Fruit fly (Drosophila melanogaster) whole organism, embryonic: ENCODE results near the gene CG17959.

Source experiments
- Abd-B ChIP-seq: fragments of 200-800 bp; sonication (Bioruptor generic); optimal IDR thresholded peaks from 2 replicates; lab custom pipeline; 2018; ENCODE audit warnings: missing biosample characterization, mild to moderate bottlenecking, missing genetic modification characterization, moderate library complexity
- Ada2b ChIP-seq: fragments of 200-800 bp; sonication (Bioruptor generic); IDR thresholded peaks from 2 replicates; pipeline ENCODE4 v1.3.6; 2022; ENCODE audit warnings: missing biosample characterization, missing genetic modification characterization
- Atf6 ChIP-seq: fragments of 200-800 bp; sonication (Bioruptor generic); IDR thresholded peaks from 2 replicates; pipeline ENCODE4 v1.3.6; 2022; ENCODE audit warnings: missing biosample characterization, missing genetic modification characterization
- Awh ChIP-seq: fragments of 200-800 bp; sonication (Bioruptor generic); IDR thresholded peaks from 2 replicates; pipeline ENCODE4, ENCODE4 v1.3.6; 2022; ENCODE audit warnings: missing biosample characterization, missing genetic modification characterization
- BtbVII ChIP-seq: fragments of 200-800 bp; sonication (Bioruptor generic); optimal IDR thresholded peaks from 3 replicates; lab custom pipeline; 2017; ENCODE audit warnings: missing biosample characterization, mild to moderate bottlenecking, missing genetic modification characterization
- CG1024 ChIP-seq: fragments of 200-800 bp; sonication (Bioruptor generic); IDR thresholded peaks from 2 replicates; pipeline ENCODE4 v1.3.6; 2022; ENCODE audit warnings: missing biosample characterization, missing genetic modification characterization
- CG11504 ChIP-seq: fragments of 200-800 bp; sonication (Bioruptor generic); optimal IDR thresholded peaks from 3 replicates; lab custom pipeline; 2019; ENCODE audit warnings: missing biosample characterization, mild to moderate bottlenecking, missing genetic modification characterization, moderate library complexity
- CG11696 ChIP-seq: fragments of 200-800 bp; sonication (Bioruptor generic); IDR thresholded peaks from 2 replicates; pipeline ENCODE4 v1.3.6; 2022; ENCODE audit warnings: missing biosample characterization, missing genetic modification characterization
- CG13287 ChIP-seq: fragments of 200-800 bp; sonication (Bioruptor generic); IDR thresholded peaks from 2 replicates; pipeline ENCODE4 v1.3.6; 2022; ENCODE audit warnings: missing biosample characterization, missing genetic modification characterization; ENCODE audit not compliant: partially characterized antibody
- CG13894 ChIP-seq: fragments of 200-800 bp; sonication (Bioruptor generic); optimal IDR thresholded peaks from 3 replicates; lab custom pipeline; 2018; ENCODE audit warnings: missing biosample characterization, mild to moderate bottlenecking, missing genetic modification characterization, moderate library complexity
- CG15514 ChIP-seq: fragments of 200-800 bp; sonication (Bioruptor generic); optimal IDR thresholded peaks from 3 replicates; lab custom pipeline; 2017; ENCODE audit warnings: missing biosample characterization, missing genetic modification characterization, mild to moderate bottlenecking, moderate library complexity, missing genetic modification reagents
- CG16813 ChIP-seq: fragments of 200-800 bp; sonication (Bioruptor generic); IDR thresholded peaks from 3 replicates; pipeline ENCODE4 v1.3.6; 2022; ENCODE audit warnings: missing biosample characterization, missing genetic modification characterization; ENCODE audit not compliant: partially characterized antibody
- CG30403 ChIP-seq: fragments of 200-800 bp; sonication (Bioruptor generic); optimal IDR thresholded peaks from 3 replicates; lab custom pipeline; 2016; ENCODE audit warnings: missing biosample characterization, missing genetic modification characterization
- CG33213 ChIP-seq: fragments of 200-800 bp; sonication (Bioruptor generic); optimal IDR thresholded peaks from 3 replicates; lab custom pipeline; 2016; ENCODE audit warnings: missing biosample characterization, missing genetic modification characterization
- CG3838 ChIP-seq: fragments of 200-800 bp; sonication (Bioruptor generic); optimal IDR thresholded peaks from 3 replicates; lab custom pipeline; 2016; ENCODE audit warnings: missing biosample characterization, missing genetic modification characterization
- CG4360 ChIP-seq: fragments of 200-800 bp; sonication (Bioruptor generic); IDR thresholded peaks from 2 replicates; pipeline ENCODE4 v1.3.6; 2022; ENCODE audit warnings: missing biosample characterization, missing genetic modification characterization
- CG4424 ChIP-seq: fragments of 200-800 bp; sonication (Bioruptor generic); optimal IDR thresholded peaks from 3 replicates; lab custom pipeline; 2016; ENCODE audit warnings: missing biosample characterization, missing genetic modification characterization
- CG4707 ChIP-seq: fragments of 200-800 bp; sonication (Bioruptor generic); optimal IDR thresholded peaks from 2 replicates; lab custom pipeline; 2018; ENCODE audit warnings: missing biosample characterization, mild to moderate bottlenecking, missing genetic modification characterization, moderate library complexity
- CG5180 ChIP-seq: fragments of 200-800 bp; sonication (Bioruptor generic); optimal IDR thresholded peaks from 3 replicates; lab custom pipeline; 2017; ENCODE audit warnings: missing biosample characterization, missing genetic modification characterization, mild to moderate bottlenecking, moderate library complexity, missing genetic modification reagents
- CG6689 ChIP-seq: fragments of 200-800 bp; sonication (Bioruptor generic); IDR thresholded peaks from 2 replicates; pipeline ENCODE4 v1.3.6; 2022; ENCODE audit warnings: missing biosample characterization, missing genetic modification characterization
- CG8089 ChIP-seq: fragments of 200-800 bp; sonication (Bioruptor generic); optimal IDR thresholded peaks from 3 replicates; lab custom pipeline; 2016; ENCODE audit warnings: missing biosample characterization, missing genetic modification characterization
- CG8281 ChIP-seq: fragments of 200-800 bp; sonication (Bioruptor generic); optimal IDR thresholded peaks from 2 replicates; lab custom pipeline; 2018; ENCODE audit warnings: missing biosample characterization, mild to moderate bottlenecking, missing genetic modification characterization, moderate library complexity
- CG8290 ChIP-seq, 3 experiments: fragments of 200-800 bp; sonication (Bioruptor generic); optimal IDR thresholded peaks; 2 replicates each; lab custom pipeline; 2016 to 2019; ENCODE audit warnings: missing biosample characterization in 3 of 3, missing genetic modification characterization in 3 of 3, mild to moderate bottlenecking in 2 of 3, moderate library complexity in 1 of 3
- CG9215 ChIP-seq: fragments of 200-800 bp; sonication (Bioruptor generic); IDR thresholded peaks from 2 replicates; pipeline ENCODE4 v1.3.6; 2022; ENCODE audit warnings: missing biosample characterization, missing genetic modification characterization
- CG9609 ChIP-seq: fragments of 200-800 bp; sonication (Bioruptor generic); optimal IDR thresholded peaks from 3 replicates; lab custom pipeline; 2016; ENCODE audit warnings: missing biosample characterization, missing genetic modification characterization
- Camta ChIP-seq: fragments of 200-800 bp; sonication (Bioruptor generic); optimal IDR thresholded peaks from 2 replicates; lab custom pipeline; 2016; ENCODE audit warnings: missing biosample characterization, missing genetic modification characterization
- Deaf1 ChIP-seq: fragments of 200-800 bp; optimal IDR thresholded peaks from 3 replicates; lab custom pipeline; 2019; ENCODE audit warnings: missing biosample characterization, mild to moderate bottlenecking, missing genetic modification characterization, moderate library complexity
- Dp ChIP-seq: fragments of 200-800 bp; sonication (Bioruptor generic); optimal IDR thresholded peaks from 2 replicates; lab custom pipeline; 2018; ENCODE audit warnings: missing biosample characterization, mild to moderate bottlenecking, missing genetic modification characterization, moderate library complexity
- Hsf ChIP-seq: fragments of 200-800 bp; sonication (Bioruptor generic); optimal IDR thresholded peaks from 3 replicates; lab custom pipeline; 2016; ENCODE audit warnings: missing biosample characterization, missing genetic modification characterization
- Jarid2 ChIP-seq: fragments of 200-800 bp; sonication (Bioruptor generic); optimal IDR thresholded peaks from 3 replicates; lab custom pipeline; 2017; ENCODE audit warnings: mild to moderate bottlenecking, missing biosample characterization, missing genetic modification reagents, missing genetic modification characterization
- Med ChIP-seq: fragments of 200-800 bp; sonication (Bioruptor generic); peaks from one replicate; lab custom pipeline; 2016; ENCODE audit warnings: missing biosample characterization, missing genetic modification characterization, mild to moderate bottlenecking, inconsistent platforms, moderate library complexity
- Nf-YC ChIP-seq: fragments of 200-800 bp; optimal IDR thresholded peaks from 3 replicates; lab custom pipeline; 2019; ENCODE audit warnings: missing biosample characterization, mild to moderate bottlenecking, missing genetic modification characterization, moderate library complexity
- Rfx ChIP-seq: fragments of 200-800 bp; sonication (Bioruptor generic); IDR thresholded peaks from 2 replicates; pipeline ENCODE4 v1.3.6; 2022; ENCODE audit warnings: missing biosample characterization, missing genetic modification characterization
- Sin3A ChIP-seq: fragments of >200 bp; optimal IDR thresholded peaks from 2 replicates; lab custom pipeline; 2018
- Vsx1 ChIP-seq: fragments of 200-800 bp; sonication (Bioruptor generic); optimal IDR thresholded peaks from 2 replicates; lab custom pipeline; 2017; ENCODE audit warnings: missing biosample characterization, mild to moderate bottlenecking, missing genetic modification characterization, missing genetic modification reagents
- abd-A ChIP-seq: fragments of 200-800 bp; sonication (Bioruptor generic); optimal IDR thresholded peaks from 3 replicates; lab custom pipeline; 2019; ENCODE audit warnings: missing biosample characterization, mild to moderate bottlenecking, missing genetic modification characterization, moderate library complexity
- aop ChIP-seq: fragments of 200-800 bp; sonication (Bioruptor generic); IDR thresholded peaks from 2 replicates; pipeline ENCODE4 v1.3.6; 2022; ENCODE audit warnings: missing biosample characterization, missing genetic modification characterization
- cad ChIP-seq: fragments of >200 bp; optimal IDR thresholded peaks from 2 replicates; lab custom pipeline; 2017; ENCODE audit warnings: missing biosample characterization, missing genetic modification characterization
- dysf ChIP-seq: fragments of 200-800 bp; sonication (Bioruptor generic); IDR thresholded peaks from 3 replicates; pipeline ENCODE4 v1.3.6; 2022; ENCODE audit warnings: missing biosample characterization, missing genetic modification characterization
- gcm2 ChIP-seq: fragments of 200-800 bp; sonication (Bioruptor generic); optimal IDR thresholded peaks from 2 replicates; lab custom pipeline; 2016; ENCODE audit warnings: missing biosample characterization, missing genetic modification characterization
- gem ChIP-seq: fragments of 200-800 bp; sonication (Bioruptor generic); optimal IDR thresholded peaks from 2 replicates; lab custom pipeline; 2019; ENCODE audit warnings: missing biosample characterization, mild to moderate bottlenecking, missing genetic modification characterization, moderate library complexity
- maf-S ChIP-seq: fragments of 200-800 bp; sonication (Bioruptor generic); optimal IDR thresholded peaks from 2 replicates; lab custom pipeline; 2016; ENCODE audit warnings: missing biosample characterization, missing genetic modification characterization
- peb ChIP-seq: fragments of 200-800 bp; sonication (Bioruptor generic); IDR thresholded peaks from 2 replicates; pipeline ENCODE4 v1.3.6; 2022; ENCODE audit warnings: missing biosample characterization, missing genetic modification characterization
- prd ChIP-seq, 3 experiments: fragments of >200 bp in 2 of 3; fragments of 200-800 bp in 1 of 3; sonication (Bioruptor generic) in 1 of 3; optimal IDR thresholded peaks in 2 of 3; IDR thresholded peaks in 1 of 3; 2 replicates in 2 of 3; 3 replicates in 1 of 3; pipeline versions ENCODE4 v1.3.6 to Lab custom; 2017 to 2022; ENCODE audit warnings: missing biosample characterization in 1 of 3, missing genetic modification characterization in 1 of 3
- scrt ChIP-seq: fragments of 200-800 bp; sonication (Bioruptor generic); optimal IDR thresholded peaks from 2 replicates; lab custom pipeline; 2018; ENCODE audit warnings: missing biosample characterization, mild to moderate bottlenecking, missing genetic modification characterization, moderate library complexity
- sens ChIP-seq: fragments of 200-800 bp; sonication (Bioruptor generic); peaks from one replicate; lab custom pipeline; 2016; ENCODE audit warnings: missing biosample characterization, missing genetic modification characterization
- sqz ChIP-seq: fragments of 200-800 bp; sonication (Bioruptor generic); optimal IDR thresholded peaks from 3 replicates; lab custom pipeline; 2018; ENCODE audit warnings: missing biosample characterization, mild to moderate bottlenecking, missing genetic modification characterization
- sr ChIP-seq: fragments of 200-800 bp; sonication (Bioruptor generic); IDR thresholded peaks from 3 replicates; pipeline ENCODE4 v1.3.6; 2022; ENCODE audit warnings: missing biosample characterization, missing genetic modification characterization
- vvl ChIP-seq: fragments of 200-800 bp; sonication (Bioruptor generic); IDR thresholded peaks from 2 replicates; pipeline ENCODE4 v1.3.6; 2022; ENCODE audit warnings: missing biosample characterization, missing genetic modification characterization

The CG17959 gene

DNA sequence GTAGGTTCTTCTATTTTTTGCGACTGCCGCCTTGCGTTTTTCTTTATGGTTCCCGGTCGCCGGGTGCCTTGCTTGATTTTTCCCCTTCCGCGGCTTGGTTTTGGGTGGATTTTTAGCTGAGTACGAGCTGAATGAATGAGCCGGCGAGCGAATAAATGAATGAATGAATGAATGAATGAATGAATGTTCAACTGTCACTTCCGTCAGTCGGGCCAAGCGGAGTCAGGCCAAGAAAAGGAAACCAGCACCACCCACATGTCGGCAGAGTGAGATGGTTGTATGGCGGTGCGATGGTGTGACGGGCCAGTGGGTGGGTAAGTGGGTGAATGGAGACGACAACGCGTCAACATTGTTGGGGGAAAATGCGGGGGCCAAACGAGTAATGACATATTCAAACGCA is 22.1 kb downstream of the CG17959 start:
- TF ChIP-seq Med (GFP tag; lab: Kevin White, UChicago) (peak; percentile 49), CG5180 (peak; percentile 13), cad (GFP tag; lab: Kevin White, UChicago) (no peak), CG8281 (tag; lab: Kevin White, UChicago) (peak; percentile 94), scrt (GFP tag; lab: Kevin White, UChicago) (no peak), CG30403 (GFP tag; lab: Kevin White, UChicago) (no peak), CG9215 (no peak), sr (GFP tag; lab: Robert Waterston, UW) (0 out of 3 replicates have a peak, but pooled peaks have one; percentile 46), CG3838 (GFP tag; lab: Kevin White, UChicago) (no peak), Sin3A (lab: Kevin White, UChicago) (no peak)

dm6 chrX:2973593-2973992 is 26.7 kb downstream of the CG17959 start, which contains the start of gene rst:
rst (minus strand) TSS chrX:2973834.
- 0 out of 2 replicates have a peak, but pooled peaks have one; percentile 14 for TF ChIP-seq CG1024 (GFP tag; lab: Robert Waterston, UW)
- TF ChIP-seq gem (tag; lab: Kevin White, UChicago) = no peak
- TF ChIP-seq scrt (GFP tag; lab: Kevin White, UChicago) = peak; percentile 34
- TF ChIP-seq CG4424 (GFP tag; lab: Kevin White, UChicago) = no peak
- peak; percentile 99 for TF ChIP-seq CG5180
- TF ChIP-seq Dp = no peak
- peak; percentile 4 for TF ChIP-seq sqz (GFP tag; lab: Kevin White, UChicago)
- no peak for TF ChIP-seq Rfx (GFP tag; lab: Robert Waterston, UW)
- peak; percentile 40 for TF ChIP-seq vvl (GFP tag; lab: Robert Waterston, UW)
- TF ChIP-seq gcm2 (GFP tag; lab: Kevin White, UChicago) = no peak
- peak; percentile 51 for TF ChIP-seq abd-A
- no peak for TF ChIP-seq Hsf (GFP tag; lab: Kevin White, UChicago)
- no peak for TF ChIP-seq CG9609
- no peak for TF ChIP-seq aop (GFP tag; lab: Robert Waterston, UW)
- TF ChIP-seq CG16813 = no peak
- TF ChIP-seq Ada2b (GFP tag; lab: Robert Waterston, UW) = no peak
- no peak for TF ChIP-seq CG11696 (GFP tag; lab: Robert Waterston, UW)
- TF ChIP-seq CG33213 = no peak
- TF ChIP-seq sens (GFP tag; lab: Kevin White, UChicago) = peak; percentile 93
- TF ChIP-seq dysf = no peak
- no peak for TF ChIP-seq peb
- peak; percentile 15 for TF ChIP-seq CG11504 (tag; lab: Kevin White, UChicago)
- no peak for TF ChIP-seq CG8290 (GFP tag; optimal IDR thresholded peaks at IDR 0.05; lab: Kevin White, UChicago)
- peak in 1 of 2 experiments; percentile 44 for TF ChIP-seq CG8290 (tag; optimal IDR thresholded peaks at IDR 0.05; lab: Kevin White, UChicago)
- no peak for TF ChIP-seq CG4707 (GFP tag; lab: Kevin White, UChicago)
- 0 out of 2 replicates have a peak, but pooled peaks have one; percentile 20 for TF ChIP-seq Atf6
- TF ChIP-seq CG13894 (tag; lab: Kevin White, UChicago) = peak; percentile 82
- TF ChIP-seq CG8089 (GFP tag; lab: Kevin White, UChicago) = no peak
- TF ChIP-seq Jarid2 (GFP tag; lab: Kevin White, UChicago) = peak; percentile 89
- TF ChIP-seq Deaf1 (tag; lab: Kevin White, UChicago) = peak; percentile 85
- no peak for TF ChIP-seq Vsx1
- no peak for TF ChIP-seq Camta (GFP tag; lab: Kevin White, UChicago)
- peak; percentile 44; the same call in 1 of the 2 replicates for TF ChIP-seq Awh (GFP tag; lab: Robert Waterston, UW)
- TF ChIP-seq Abd-B (GFP tag; lab: Kevin White, UChicago) = no peak
- no peak for TF ChIP-seq CG6689
- 0 out of 2 replicates have a peak, but pooled peaks have one; percentile 29 for TF ChIP-seq CG4360 (GFP tag; lab: Robert Waterston, UW)
- TF ChIP-seq CG13287 = no peak
- no peak for TF ChIP-seq prd (optimal IDR thresholded peaks at IDR 0.05; lab: Kevin White, UChicago)
- TF ChIP-seq prd (GFP tag; IDR thresholded peaks at IDR 0.05; lab: Robert Waterston, UW) = 0 out of 3 replicates have a peak, but pooled peaks have one; percentile 8
- TF ChIP-seq CG15514 (GFP tag; lab: Kevin White, UChicago) = peak; percentile 4
- TF ChIP-seq maf-S = no peak
- TF ChIP-seq BtbVII (GFP tag; lab: Kevin White, UChicago) = no peak
- no peak for TF ChIP-seq Nf-YC
